Worm (Caenorhabditis elegans): Measurements from ENCODE around the gene taap-1.

ce11 chrII:8450750-8451149 lies 32.9 kb downstream of the taap-1 start:
- TF ChIP-seq dox-1 (GFP tag; IDR thresholded peaks at IDR 0.05) (no peak), madf-3 (GFP tag; IDR thresholded peaks at IDR 0.05) (no peak), dpff-1 (tag; optimal IDR thresholded peaks at IDR 0.05) (no peak), egrh-3 (GFP tag; IDR thresholded peaks at IDR 0.05) (no peak), dpl-1 (GFP tag; optimal IDR thresholded peaks at IDR 0.05) (no peak), ama-1 (optimal IDR thresholded peaks at IDR 0.05) (no peak), ama-1 (GFP tag; optimal IDR thresholded peaks at IDR 0.05) (no peak), lsl-1 (GFP tag; optimal IDR thresholded peaks at IDR 0.05) (no peak), let-526 (GFP tag; IDR thresholded peaks at IDR 0.05) (no peak), ets-4 (GFP tag; optimal IDR thresholded peaks at IDR 0.05) (no peak)
